Worm (Caenorhabditis elegans) whole organism, early embryonic: ENCODE data around the gene B0310.2.

Experiments
- B0310.2 ChIP-seq: sonication (generic microtip); optimal IDR thresholded peaks from 2 replicates; lab custom pipeline; 2016; ENCODE audit warnings: mild to moderate bottlenecking, missing genetic modification characterization, missing compliant biosample characterization
- F13C5.2 ChIP-seq: sonication (generic microtip); optimal IDR thresholded peaks from 2 replicates; lab custom pipeline; 2017; ENCODE audit warnings: mild to moderate bottlenecking, missing genetic modification characterization, inconsistent platforms, missing compliant biosample characterization
- aly-1 ChIP-seq: sonication (generic microtip); optimal IDR thresholded peaks from 2 replicates; lab custom pipeline; 2016; ENCODE audit warnings: missing genetic modification characterization, missing compliant biosample characterization
- ama-1 ChIP-seq: fragments of 150-350 bp; optimal IDR thresholded peaks from 2 replicates; lab custom pipeline; 2014
- ceh-13 ChIP-seq: fragments of 200-800 bp; sonication (Bioruptor generic); optimal IDR thresholded peaks from 2 replicates; lab custom pipeline; 2018; ENCODE audit warnings: mild to moderate bottlenecking, missing genetic modification characterization, missing compliant biosample characterization
- ceh-36 ChIP-seq: sonication (generic microtip); optimal IDR thresholded peaks from 2 replicates; lab custom pipeline; 2016; ENCODE audit warnings: missing genetic modification characterization, inconsistent platforms, missing compliant biosample characterization
- ets-7 ChIP-seq: sonication (generic microtip); optimal IDR thresholded peaks from 2 replicates; lab custom pipeline; 2016; ENCODE audit warnings: missing genotype, missing genetic modification characterization, missing compliant biosample characterization
- flt-1 ChIP-seq: fragments of 200-800 bp; sonication (Bioruptor generic); IDR thresholded peaks from 2 replicates; pipeline ENCODE4 v1.3.6; 2022; ENCODE audit warnings: missing genetic modification characterization, missing compliant biosample characterization
- hmbx-1 ChIP-seq: sonication (generic microtip); optimal IDR thresholded peaks from 2 replicates; lab custom pipeline; 2016; ENCODE audit warnings: mild to moderate bottlenecking, missing genetic modification characterization, missing compliant biosample characterization
- hmg-4 ChIP-seq: fragments of 200-800 bp; sonication (Bioruptor generic); optimal IDR thresholded peaks from 2 replicates; lab custom pipeline; 2018; ENCODE audit warnings: mild to moderate bottlenecking, missing genetic modification characterization, missing compliant biosample characterization
- hnd-1 ChIP-seq: sonication (generic microtip); optimal IDR thresholded peaks from 2 replicates; lab custom pipeline; 2016; ENCODE audit warnings: missing genetic modification characterization, missing compliant biosample characterization
- pes-1 ChIP-seq: fragments of 200-800 bp; sonication (Bioruptor generic); IDR thresholded peaks from 2 replicates; pipeline ENCODE4 v1.3.6; 2022; ENCODE audit warnings: missing genetic modification reagents, missing genetic modification characterization, missing compliant biosample characterization
- scrt-1 ChIP-seq: fragments of 200-800 bp; sonication (Bioruptor generic); IDR thresholded peaks from 2 replicates; pipeline ENCODE4 v1.3.6; 2022; ENCODE audit warnings: missing genetic modification characterization, missing compliant biosample characterization
- sea-1 ChIP-seq: fragments of 200-800 bp; sonication (Bioruptor generic); conservative IDR thresholded peaks from 2 replicates; pipeline ENCODE4 v1.3.6; 2022; ENCODE audit warnings: missing genetic modification characterization, missing compliant biosample characterization
- tbx-11 ChIP-seq: fragments of 200-800 bp; sonication (Bioruptor generic); IDR thresholded peaks from 2 replicates; pipeline ENCODE4 v1.3.6; 2022; ENCODE audit warnings: missing genetic modification characterization, missing compliant biosample characterization
- tbx-37 ChIP-seq: fragments of 200-800 bp; sonication (Bioruptor generic); conservative IDR thresholded peaks from 2 replicates; pipeline ENCODE4 v1.3.6; 2022; ENCODE audit warnings: missing genetic modification reagents, missing genetic modification characterization, missing compliant biosample characterization
- tra-4 ChIP-seq: sonication (generic microtip); optimal IDR thresholded peaks from 2 replicates; lab custom pipeline; 2017; ENCODE audit warnings: missing genetic modification characterization, missing compliant biosample characterization

Gene B0310.2

ce11 chrX:524498-524897 is 17.8 kb upstream of the B0310.2 start:
- TF ChIP-seq aly-1 (tag; lab: Kevin White, UChicago) (no peak), hmg-4 (GFP tag; lab: Kevin White, UChicago) (no peak), hmbx-1 (tag; lab: Kevin White, UChicago) (no peak), pes-1 (GFP tag; lab: Robert Waterston, UW) (no peak), sea-1 (GFP tag; lab: Robert Waterston, UW) (no peak), F13C5.2 (tag; lab: Kevin White, UChicago) (no peak), ets-7 (no peak), B0310.2 (tag; lab: Kevin White, UChicago) (no peak), tra-4 (tag; lab: Kevin White, UChicago) (no peak), scrt-1 (GFP tag; lab: Robert Waterston, UW) (no peak), ama-1 (no peak), flt-1 (no peak), ceh-13 (GFP tag; lab: Kevin White, UChicago) (no peak), tbx-11 (GFP tag; lab: Robert Waterston, UW) (no peak), tbx-37 (GFP tag; lab: Robert Waterston, UW) (no peak)

DNA sequence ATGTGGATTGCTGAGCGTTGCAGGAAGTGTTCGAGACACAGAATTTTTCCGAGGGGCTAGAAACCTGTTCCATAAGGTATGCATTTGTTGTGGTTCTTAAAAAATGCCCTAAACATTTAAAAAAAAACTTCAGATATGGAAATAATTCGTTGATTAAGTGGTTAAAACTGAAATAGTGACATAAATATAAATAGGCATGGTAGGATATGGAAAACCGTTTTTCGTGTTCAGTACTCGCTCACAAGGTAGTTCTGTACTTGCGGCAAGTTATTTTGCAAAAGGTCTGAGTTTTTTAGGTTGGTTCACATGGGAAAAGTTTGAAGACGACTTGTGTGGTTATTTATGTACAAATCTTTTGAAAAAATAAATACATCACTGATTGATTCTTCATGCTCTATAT is 14.1 kb upstream of the B0310.2 start, which contains the start of gene B0310.3:
Gene B0310.3 (minus strand): TSS at position 101 of the 400 bp plus-strand sequence.
- TF ChIP-seq ama-1, result no peak
- no peak for TF ChIP-seq tra-4 (tag; lab: Kevin White, UChicago)
- no peak for TF ChIP-seq ceh-36 (tag; lab: Kevin White, UChicago)
- no peak for TF ChIP-seq hmg-4 (GFP tag; lab: Kevin White, UChicago)
- TF ChIP-seq ceh-13 (GFP tag; lab: Kevin White, UChicago), result no peak
- TF ChIP-seq aly-1 (tag; lab: Kevin White, UChicago), result no peak
- no peak for TF ChIP-seq F13C5.2 (tag; lab: Kevin White, UChicago)
- no peak for TF ChIP-seq pes-1 (GFP tag; lab: Robert Waterston, UW)
- TF ChIP-seq ets-7, result no peak
- no peak for TF ChIP-seq scrt-1 (GFP tag; lab: Robert Waterston, UW)
- TF ChIP-seq B0310.2 (tag; lab: Kevin White, UChicago), result no peak
- TF ChIP-seq tbx-11 (GFP tag; lab: Robert Waterston, UW), result no peak
- no peak for TF ChIP-seq hmbx-1 (tag; lab: Kevin White, UChicago)
- no peak for TF ChIP-seq sea-1 (GFP tag; lab: Robert Waterston, UW)
- TF ChIP-seq tbx-37 (GFP tag; lab: Robert Waterston, UW), result no peak
- TF ChIP-seq flt-1, result no peak
- TF ChIP-seq hnd-1 (tag; lab: Kevin White, UChicago), result no peak

DNA sequence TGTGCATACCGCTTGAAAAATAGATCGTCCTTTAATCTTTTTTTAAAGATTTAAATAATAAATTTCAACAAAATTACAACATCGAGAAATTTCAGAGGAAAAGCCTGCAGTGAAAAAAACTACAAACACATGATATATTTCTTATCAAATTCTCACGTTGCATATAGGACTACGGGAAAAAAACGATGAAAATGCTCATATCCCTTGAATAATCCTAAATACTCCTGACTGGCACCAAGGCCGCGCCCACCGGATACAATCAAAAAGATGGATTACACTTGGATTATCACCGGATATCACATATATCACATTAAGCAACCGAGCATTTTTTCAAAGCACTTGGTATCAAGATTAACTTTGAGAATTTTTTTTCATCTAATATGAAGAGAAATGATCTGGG is 7.3 kb upstream of the B0310.2 start:
- no peak for TF ChIP-seq ceh-36 (tag; lab: Kevin White, UChicago)
- TF ChIP-seq ets-7, result no peak
- TF ChIP-seq tra-4 (tag; lab: Kevin White, UChicago), result no peak
- no peak for TF ChIP-seq scrt-1 (GFP tag; lab: Robert Waterston, UW)
- no peak for TF ChIP-seq hmg-4 (GFP tag; lab: Kevin White, UChicago)
- TF ChIP-seq hnd-1 (tag; lab: Kevin White, UChicago), result no peak
- no peak for TF ChIP-seq tbx-37 (GFP tag; lab: Robert Waterston, UW)
- TF ChIP-seq sea-1 (GFP tag; lab: Robert Waterston, UW), result no peak
- no peak for TF ChIP-seq hmbx-1 (tag; lab: Kevin White, UChicago)
- TF ChIP-seq B0310.2 (tag; lab: Kevin White, UChicago), result no peak
- TF ChIP-seq pes-1 (GFP tag; lab: Robert Waterston, UW), result no peak
- TF ChIP-seq tbx-11 (GFP tag; lab: Robert Waterston, UW), result no peak
- no peak for TF ChIP-seq F13C5.2 (tag; lab: Kevin White, UChicago)
- no peak for TF ChIP-seq ama-1
- no peak for TF ChIP-seq aly-1 (tag; lab: Kevin White, UChicago)
- TF ChIP-seq flt-1, result no peak

DNA sequence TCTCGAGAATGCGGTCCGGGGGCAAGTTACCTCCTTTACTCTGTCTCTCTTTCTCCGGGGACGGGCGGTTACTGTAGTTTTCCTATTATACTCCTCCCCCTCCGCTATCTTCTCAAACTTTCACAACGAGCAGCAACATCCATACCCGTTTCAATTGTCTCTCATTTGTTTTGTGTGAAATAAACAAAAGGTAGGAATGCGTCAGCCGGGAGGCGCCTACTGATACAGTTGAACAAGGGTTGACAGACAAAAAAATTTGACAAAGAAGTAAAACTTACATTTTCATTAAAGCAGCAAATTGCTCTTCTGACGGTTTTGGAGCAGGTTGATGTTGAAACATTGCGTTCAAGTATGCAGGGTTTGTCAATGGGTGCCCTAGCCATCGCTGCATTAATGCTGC is 1.7 kb downstream of the B0310.2 start:
- TF ChIP-seq flt-1 (no peak), sea-1 (GFP tag; lab: Robert Waterston, UW) (no peak), ceh-36 (tag; lab: Kevin White, UChicago) (no peak), scrt-1 (GFP tag; lab: Robert Waterston, UW) (no peak), hmbx-1 (tag; lab: Kevin White, UChicago) (no peak), ama-1 (no peak), ets-7 (no peak), B0310.2 (tag; lab: Kevin White, UChicago) (no peak), hnd-1 (tag; lab: Kevin White, UChicago) (no peak), tbx-11 (GFP tag; lab: Robert Waterston, UW) (no peak), aly-1 (tag; lab: Kevin White, UChicago) (no peak)

- TF ChIP-seq B0310.2 (tag; lab: Kevin White, UChicago), result no peak
- no peak for TF ChIP-seq hmbx-1 (tag; lab: Kevin White, UChicago)
- no peak for TF ChIP-seq tra-4 (tag; lab: Kevin White, UChicago)
- TF ChIP-seq pes-1 (GFP tag; lab: Robert Waterston, UW), result no peak
- no peak for TF ChIP-seq F13C5.2 (tag; lab: Kevin White, UChicago)
- no peak for TF ChIP-seq ets-7
- TF ChIP-seq scrt-1 (GFP tag; lab: Robert Waterston, UW), result no peak
- no peak for TF ChIP-seq hmg-4 (GFP tag; lab: Kevin White, UChicago)
- TF ChIP-seq tbx-11 (GFP tag; lab: Robert Waterston, UW), result no peak
- TF ChIP-seq ama-1, result no peak
Measured at ce11 chrX:504046-504843, 2.5 kb downstream of the B0310.2 start.

ce11 chrX:498640-499039 is 8.1 kb downstream of the B0310.2 start:
- TF ChIP-seq ceh-13 (GFP tag; lab: Kevin White, UChicago), result no peak
- no peak for TF ChIP-seq hmbx-1 (tag; lab: Kevin White, UChicago)
- TF ChIP-seq ama-1, result no peak
- no peak for TF ChIP-seq sea-1 (GFP tag; lab: Robert Waterston, UW)
- no peak for TF ChIP-seq F13C5.2 (tag; lab: Kevin White, UChicago)
- TF ChIP-seq aly-1 (tag; lab: Kevin White, UChicago), result no peak
- no peak for TF ChIP-seq hnd-1 (tag; lab: Kevin White, UChicago)
- TF ChIP-seq tbx-37 (GFP tag; lab: Robert Waterston, UW), result no peak
- no peak for TF ChIP-seq tra-4 (tag; lab: Kevin White, UChicago)
- no peak for TF ChIP-seq hmg-4 (GFP tag; lab: Kevin White, UChicago)
- TF ChIP-seq B0310.2 (tag; lab: Kevin White, UChicago), result no peak
- TF ChIP-seq scrt-1 (GFP tag; lab: Robert Waterston, UW), result no peak
